Worm (Caenorhabditis elegans): Measurements from ENCODE around the gene hosl-1.

Gene hosl-1

ce11 chrX:4605828-4606227 is 31.1 kb upstream of the hosl-1 start, which contains the start of gene spat-3:
spat-3 (minus strand) TSS chrX:4605928.
- no peak for TF ChIP-seq Y79H2A.3 (GFP tag; conservative IDR thresholded peaks at IDR 0.05)

- TF ChIP-seq Y53G8AR.9 (GFP tag; conservative IDR thresholded peaks at IDR 0.05) (peak; percentile 88), zim-3 (tag; optimal IDR thresholded peaks at IDR 0.05) (peak; percentile 64), bed-2 (GFP tag; IDR thresholded peaks at IDR 0.05) (0 out of 2 replicates have a peak, but pooled peaks have one; percentile 44), zfh-2 (GFP tag; conservative IDR thresholded peaks at IDR 0.05) (peak; percentile 99), egl-44 (GFP tag; IDR thresholded peaks at IDR 0.05) (peak; percentile 78), lin-40 (tag; optimal IDR thresholded peaks at IDR 0.05) (peak; percentile 69), ceh-79 (tag; optimal IDR thresholded peaks at IDR 0.05) (peak; percentile 72), nfyb-1 (GFP tag; IDR thresholded peaks at IDR 0.05) (peak; percentile 95), ztf-3 (GFP tag; optimal IDR thresholded peaks at IDR 0.05) (peak; percentile 100), F57C9.4 (tag; optimal IDR thresholded peaks at IDR 0.05) (peak; percentile 68), tbp1 (GFP tag; optimal IDR thresholded peaks at IDR 0.05) (peak; percentile 70), ekl-4 (GFP tag; IDR thresholded peaks at IDR 0.05) (peak; percentile 85), ceh-27 (GFP tag; optimal IDR thresholded peaks at IDR 0.05) (peak; percentile 89), attf-5 (GFP tag; optimal IDR thresholded peaks at IDR 0.05) (peak; percentile 93), nhr-90 (tag; optimal IDR thresholded peaks at IDR 0.05) (peak; percentile 31), nhr-80 (tag; optimal IDR thresholded peaks at IDR 0.05) (peak; percentile 85), akir-1 (GFP tag; optimal IDR thresholded peaks at IDR 0.05) (peak; percentile 92), ztf-22 (GFP tag; optimal IDR thresholded peaks at IDR 0.05) (peak; percentile 90), F22D6.2 (tag; optimal IDR thresholded peaks at IDR 0.05) (peak; percentile 64), sptf-2 (GFP tag; optimal IDR thresholded peaks at IDR 0.05) (peak; percentile 67), hmg-20 (GFP tag; IDR thresholded peaks at IDR 0.05) (peak; percentile 31; the same call in 1 of the 2 replicates), K12H6.12 (tag; optimal IDR thresholded peaks at IDR 0.05) (peak; percentile 78), rcor-1 (GFP tag; IDR thresholded peaks at IDR 0.05) (peak; percentile 85), lsl-1 (GFP tag; optimal IDR thresholded peaks at IDR 0.05) (peak; percentile 22), ets-4 (GFP tag; optimal IDR thresholded peaks at IDR 0.05) (peak; percentile 96), ccch-3 (GFP tag; optimal IDR thresholded peaks at IDR 0.05) (peak; percentile 17), cebp-1 (GFP tag; IDR thresholded peaks at IDR 0.05) (peak; percentile 75), cebp-1 (tag; optimal IDR thresholded peaks at IDR 0.05) (peak; percentile 95), F33H1.4 (GFP tag; IDR thresholded peaks at IDR 0.05) (peak; percentile 31), tlf-1 (GFP tag; optimal IDR thresholded peaks at IDR 0.05) (peak; percentile 84), athp-1 (tag; optimal IDR thresholded peaks at IDR 0.05) (peak; percentile 82), Y95B8A.8 (GFP tag; IDR thresholded peaks at IDR 0.05) (peak; percentile 66; the same call in 1 of the 2 replicates), lin-35 (GFP tag; optimal IDR thresholded peaks at IDR 0.05) (peak in 1 of 3 experiments; percentile 54), chd-7 (tag; optimal IDR thresholded peaks at IDR 0.05) (peak; percentile 98), ztf-26 (tag; optimal IDR thresholded peaks at IDR 0.05) (peak; percentile 95), dpff-1 (tag; optimal IDR thresholded peaks at IDR 0.05) (peak; percentile 65), gei-17 (GFP tag; optimal IDR thresholded peaks at IDR 0.05) (peak; percentile 81), K11D2.4 (GFP tag; IDR thresholded peaks at IDR 0.05) (peak; percentile 92), ztf-6 (GFP tag; IDR thresholded peaks at IDR 0.05) (peak; percentile 61; the same call in 1 of the 2 replicates), repo-1 (tag; optimal IDR thresholded peaks at IDR 0.05) (peak; percentile 90), egl-18 (GFP tag; IDR thresholded peaks at IDR 0.05) (peak; percentile 75; the same call in 1 of the 2 replicates), let-607 (tag; optimal IDR thresholded peaks at IDR 0.05) (peak in 1 of 2 experiments; percentile 92), C06A6.2 (GFP tag; conservative IDR thresholded peaks at IDR 0.05) (peak; percentile 90), lir-1 (GFP tag; conservative IDR thresholded peaks at IDR 0.05) (peak; percentile 99), somi-1 (GFP tag; optimal IDR thresholded peaks at IDR 0.05) (peak; percentile 93)
Measured at ce11 chrX:4606389-4606880, 30.5 kb upstream of the hosl-1 start.

Measured in whole organism, young adult.